Worm (Caenorhabditis elegans): Measurements from ENCODE around the gene F57A8.6.

- TF ChIP-seq lim-6 (tag; optimal IDR thresholded peaks at IDR 0.05): no peak
- TF ChIP-seq ets-4 (tag; optimal IDR thresholded peaks at IDR 0.05): no peak
- no peak for TF ChIP-seq unc-55 (GFP tag; optimal IDR thresholded peaks at IDR 0.05)
- TF ChIP-seq pqm-1 (tag; optimal IDR thresholded peaks at IDR 0.05): no peak
- no peak for TF ChIP-seq nhr-11 (tag; optimal IDR thresholded peaks at IDR 0.05)
- no peak for TF ChIP-seq ztf-16 (tag; optimal IDR thresholded peaks at IDR 0.05)
- no peak for TF ChIP-seq elt-2 (tag; optimal IDR thresholded peaks at IDR 0.05)
- TF ChIP-seq tbx-2 (tag; optimal IDR thresholded peaks at IDR 0.05): no peak
- no peak for TF ChIP-seq pha-4 (tag; optimal IDR thresholded peaks at IDR 0.05)
- no peak for TF ChIP-seq fkh-10 (GFP tag; optimal IDR thresholded peaks at IDR 0.05)
- no peak for TF ChIP-seq dmd-4 (tag; optimal IDR thresholded peaks at IDR 0.05; ENCODE audit: borderline replicate concordance)
These were observed 32.2 kb downstream of the F57A8.6 start for ce11 chrV:10041484-10041883.

Data from whole organism, late embryonic.